Worm (Caenorhabditis elegans) whole organism, L3 larva: ENCODE measurements around the gene jkk-1.

Experiments used
- R02D3.7 ChIP-seq: fragments of 150-350 bp; optimal IDR thresholded peaks from 2 replicates; lab custom pipeline; 2014; ENCODE audit warnings: missing biosample characterization, missing genetic modification characterization
- ZK546.5 ChIP-seq: sonication (generic microtip); optimal IDR thresholded peaks from 2 replicates; lab custom pipeline; 2017; ENCODE audit warnings: missing biosample characterization, missing genetic modification characterization
- aly-2 ChIP-seq: fragments of 150-350 bp; optimal IDR thresholded peaks from 2 replicates; lab custom pipeline; 2014; ENCODE audit warnings: missing biosample characterization, missing genetic modification characterization
- ama-1 ChIP-seq: fragments of 150-350 bp; optimal IDR thresholded peaks from 2 replicates; lab custom pipeline; 2018
- ceh-16 ChIP-seq: sonication (generic microtip); optimal IDR thresholded peaks from 2 replicates; lab custom pipeline; 2017; ENCODE audit warnings: missing biosample characterization, missing genetic modification characterization
- ceh-82 ChIP-seq: fragments of 150-350 bp; optimal IDR thresholded peaks from 2 replicates; lab custom pipeline; 2014; ENCODE audit warnings: missing biosample characterization, missing genetic modification characterization
- ceh-9 ChIP-seq: sonication (generic microtip); optimal IDR thresholded peaks from 2 replicates; lab custom pipeline; 2018; ENCODE audit warnings: missing biosample characterization, missing genetic modification characterization
- daf-12 ChIP-seq: fragments of 150-350 bp; optimal IDR thresholded peaks from 2 replicates; lab custom pipeline; 2014; ENCODE audit warnings: missing biosample characterization, missing genetic modification reagents, missing genetic modification characterization
- egl-27 ChIP-seq: sonication (generic microtip); optimal IDR thresholded peaks from 4 replicates; lab custom pipeline; 2017; ENCODE audit warnings: missing biosample characterization, missing genetic modification reagents, missing genetic modification characterization
- egl-5 ChIP-seq: fragments of 150-350 bp; optimal IDR thresholded peaks from 2 replicates; lab custom pipeline; 2017; ENCODE audit warnings: missing biosample characterization, missing genetic modification reagents, missing genetic modification characterization, inconsistent platforms
- elt-2 ChIP-seq: sonication (generic microtip); optimal IDR thresholded peaks from 2 replicates; lab custom pipeline; 2016; ENCODE audit warnings: missing genetic modification reagents, mild to moderate bottlenecking, missing genetic modification characterization, missing compliant biosample characterization
- elt-3 ChIP-seq, 3 experiments: fragments of 150-350 bp in 1 of 3; sonication (generic microtip) in 2 of 3; optimal IDR thresholded peaks; 2 replicates in 2 of 3; 4 replicates in 1 of 3; lab custom pipeline; 2014 to 2017; ENCODE audit warnings: missing biosample characterization in 3 of 3, missing genetic modification characterization in 3 of 3
- eor-1 ChIP-seq, 2 experiments: fragments of 150-350 bp; optimal IDR thresholded peaks; 2 replicates each; lab custom pipeline; 2014 to 2018; ENCODE audit warnings: missing biosample characterization in 2 of 2, missing genetic modification characterization in 2 of 2
- fkh-10 ChIP-seq: sonication (generic microtip); optimal IDR thresholded peaks from 2 replicates; lab custom pipeline; 2017; ENCODE audit warnings: missing biosample characterization, missing genetic modification reagents, missing genetic modification characterization
- fkh-2 ChIP-seq: fragments of 150-350 bp; optimal IDR thresholded peaks from 2 replicates; lab custom pipeline; 2014; ENCODE audit warnings: missing biosample characterization, missing genetic modification reagents, missing genetic modification characterization
- fos-1 ChIP-seq: fragments of 150-350 bp; optimal IDR thresholded peaks from 2 replicates; lab custom pipeline; 2014; ENCODE audit warnings: missing biosample characterization, missing genetic modification characterization
- hmg-11 ChIP-seq: sonication (generic microtip); optimal IDR thresholded peaks from 2 replicates; lab custom pipeline; 2016; ENCODE audit warnings: missing genetic modification characterization, missing compliant biosample characterization
- jun-1 ChIP-seq: fragments of 150-350 bp; optimal IDR thresholded peaks from 2 replicates; lab custom pipeline; 2014; ENCODE audit warnings: missing biosample characterization, missing genetic modification reagents, missing genetic modification characterization
- lin-39 ChIP-seq: fragments of 150-350 bp; optimal IDR thresholded peaks from 2 replicates; lab custom pipeline; 2018; ENCODE audit warnings: missing biosample characterization, missing genetic modification reagents, missing genetic modification characterization
- lsy-12 ChIP-seq: sonication (generic microtip); optimal IDR thresholded peaks from 2 replicates; lab custom pipeline; 2016; ENCODE audit warnings: mild to moderate bottlenecking, missing genetic modification characterization, missing compliant biosample characterization
- mdl-1 ChIP-seq: fragments of 150-350 bp; optimal IDR thresholded peaks from 2 replicates; lab custom pipeline; 2014; ENCODE audit warnings: missing biosample characterization, missing genetic modification characterization
- mml-1 ChIP-seq: fragments of 150-350 bp; sonication (generic microtip); optimal IDR thresholded peaks from 3 replicates; lab custom pipeline; 2014; ENCODE audit warnings: missing biosample characterization, missing genetic modification characterization
- nfya-1 ChIP-seq: sonication (generic microtip); optimal IDR thresholded peaks from 2 replicates; lab custom pipeline; 2017; ENCODE audit warnings: missing genetic modification characterization, mild to moderate bottlenecking, missing compliant biosample characterization, antibody characterized with exemption, moderate library complexity; ENCODE audit not compliant: insufficient read depth
- nhr-11 ChIP-seq: fragments of 150-350 bp; optimal IDR thresholded peaks from 2 replicates; lab custom pipeline; 2014; ENCODE audit warnings: missing biosample characterization, missing genetic modification characterization
- nhr-12 ChIP-seq: fragments of 150-350 bp; optimal IDR thresholded peaks from 2 replicates; lab custom pipeline; 2014; ENCODE audit warnings: missing biosample characterization, missing genetic modification characterization
- nhr-23 ChIP-seq: fragments of 150-350 bp; optimal IDR thresholded peaks from 2 replicates; lab custom pipeline; 2014; ENCODE audit warnings: missing biosample characterization, missing genetic modification reagents, missing genetic modification characterization
- nhr-237 ChIP-seq: fragments of 150-350 bp; optimal IDR thresholded peaks from 2 replicates; lab custom pipeline; 2014; ENCODE audit warnings: missing biosample characterization, missing genetic modification characterization
- nhr-25 ChIP-seq: sonication (generic microtip); optimal IDR thresholded peaks from 2 replicates; lab custom pipeline; 2017; ENCODE audit warnings: missing biosample characterization, missing genetic modification characterization
- nhr-28 ChIP-seq: fragments of 150-350 bp; optimal IDR thresholded peaks from 2 replicates; lab custom pipeline; 2014; ENCODE audit warnings: missing biosample characterization, missing genetic modification characterization
- nhr-43 ChIP-seq: sonication (generic microtip); optimal IDR thresholded peaks from 2 replicates; lab custom pipeline; 2016; ENCODE audit warnings: mild to moderate bottlenecking, missing genetic modification characterization, missing compliant biosample characterization; ENCODE audit not compliant: poor library complexity, severe bottlenecking
- nhr-67 ChIP-seq: fragments of 150-350 bp; optimal IDR thresholded peaks from 2 replicates; lab custom pipeline; 2014; ENCODE audit warnings: missing biosample characterization, missing genetic modification characterization
- nhr-76 ChIP-seq: fragments of 150-350 bp; sonication (generic microtip); optimal IDR thresholded peaks from 5 replicates; lab custom pipeline; 2014; ENCODE audit warnings: missing biosample characterization, missing genetic modification characterization
- nhr-77 ChIP-seq: fragments of 150-350 bp; optimal IDR thresholded peaks from 2 replicates; lab custom pipeline; 2014; ENCODE audit warnings: missing biosample characterization, missing genetic modification characterization
- pha-4 ChIP-seq: fragments of 150-350 bp; optimal IDR thresholded peaks from 2 replicates; lab custom pipeline; 2014; ENCODE audit warnings: missing biosample characterization, missing genetic modification reagents, missing genetic modification characterization
- pqm-1 ChIP-seq: fragments of 150-350 bp; optimal IDR thresholded peaks from 2 replicates; lab custom pipeline; 2017; ENCODE audit warnings: missing biosample characterization, missing genetic modification characterization, inconsistent platforms
- sea-2 ChIP-seq: fragments of 150-350 bp; sonication (generic microtip); optimal IDR thresholded peaks from 4 replicates; lab custom pipeline; 2014; ENCODE audit warnings: missing biosample characterization, missing genetic modification reagents, missing genetic modification characterization
- skn-1 ChIP-seq: fragments of 150-350 bp; optimal IDR thresholded peaks from 2 replicates; lab custom pipeline; 2014; ENCODE audit warnings: missing biosample characterization, missing genetic modification characterization
- snpc-4 ChIP-seq: fragments of 150-350 bp; optimal IDR thresholded peaks from 2 replicates; lab custom pipeline; 2014; ENCODE audit warnings: missing biosample characterization, missing genetic modification characterization
- unc-39 ChIP-seq: sonication (generic microtip); optimal IDR thresholded peaks from 4 replicates; lab custom pipeline; 2017; ENCODE audit warnings: missing biosample characterization, missing genetic modification characterization
- unc-62 ChIP-seq: fragments of 150-350 bp; sonication (generic microtip); optimal IDR thresholded peaks from 4 replicates; lab custom pipeline; 2014; ENCODE audit warnings: missing biosample characterization, missing genetic modification reagents, missing genetic modification characterization
- zag-1 ChIP-seq: fragments of 150-350 bp; optimal IDR thresholded peaks from 2 replicates; lab custom pipeline; 2014; ENCODE audit warnings: missing biosample characterization, missing genetic modification characterization
- ztf-11 ChIP-seq: fragments of 150-350 bp; optimal IDR thresholded peaks from 2 replicates; lab custom pipeline; 2014; ENCODE audit warnings: missing biosample characterization, missing genetic modification characterization
- ztf-4 ChIP-seq: fragments of 150-350 bp; optimal IDR thresholded peaks from 2 replicates; lab custom pipeline; 2014; ENCODE audit warnings: missing biosample characterization, missing genetic modification characterization

The jkk-1 gene

DNA sequence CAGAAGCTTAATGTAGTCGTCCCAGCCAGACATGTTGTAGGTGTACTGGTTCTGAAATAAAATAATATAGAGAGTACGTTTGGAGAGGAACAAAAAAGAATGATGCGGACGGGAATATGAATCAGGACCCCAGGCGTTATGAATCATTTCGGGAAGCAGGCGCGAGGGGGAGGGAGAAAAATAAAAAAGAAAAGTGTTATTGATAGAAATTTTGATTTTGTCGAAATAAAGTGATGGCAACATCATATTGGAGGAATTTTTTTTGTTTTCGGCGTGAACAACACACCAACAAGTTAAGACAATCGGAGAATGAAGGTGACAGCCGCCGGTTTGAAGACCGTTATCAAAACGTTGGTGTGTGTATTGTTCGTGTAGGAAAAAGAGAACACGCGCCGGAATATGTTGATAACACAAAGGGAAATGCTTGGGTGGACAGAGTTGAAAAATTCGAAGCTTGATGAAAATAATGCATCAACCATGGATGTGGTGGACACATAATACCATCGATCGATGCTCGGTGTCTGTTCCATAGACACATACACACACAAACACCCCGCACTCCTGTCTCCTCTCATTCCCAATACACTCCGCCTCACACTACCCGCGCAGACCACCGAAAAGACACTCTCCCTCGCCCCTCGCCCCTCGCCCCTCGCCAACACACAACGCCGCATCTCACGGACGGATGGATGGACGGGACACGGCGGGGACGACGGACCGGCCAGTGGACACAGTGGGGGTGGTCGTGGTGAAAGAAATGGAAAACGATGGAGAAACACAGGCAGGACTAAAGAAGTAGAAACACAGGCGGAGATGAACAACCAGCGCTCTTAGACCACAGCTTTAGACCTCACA lies 14.0 kb upstream of the jkk-1 start, which contains the start of gene pfn-2:
pfn-2 (minus strand) TSS at position 51 of the 855 bp plus-strand sequence.
- TF ChIP-seq ztf-11 (tag; lab: Kevin White, UChicago) (no peak), hmg-11 (tag; lab: Kevin White, UChicago) (peak; percentile 50), ceh-82 (tag; lab: Kevin White, UChicago) (no peak), lsy-12 (tag; lab: Kevin White, UChicago) (no peak), fkh-2 (tag; lab: Kevin White, UChicago) (no peak), elt-2 (peak; percentile 63), egl-5 (tag; lab: Kevin White, UChicago) (no peak), nhr-23 (tag; lab: Kevin White, UChicago) (no peak), nhr-11 (tag; lab: Kevin White, UChicago) (no peak), nhr-77 (tag; lab: Kevin White, UChicago) (no peak), fos-1 (tag; lab: Kevin White, UChicago) (no peak), nhr-67 (tag; lab: Kevin White, UChicago) (no peak), nhr-28 (tag; lab: Kevin White, UChicago) (no peak), ceh-16 (tag; lab: Kevin White, UChicago) (no peak), sea-2 (no peak), lin-39 (tag; lab: Kevin White, UChicago) (peak; percentile 60), ama-1 (lab: Kevin White, UChicago) (no peak), R02D3.7 (tag; lab: Kevin White, UChicago) (no peak), mdl-1 (tag; lab: Kevin White, UChicago) (no peak), pha-4 (tag; lab: Kevin White, UChicago) (no peak), skn-1 (tag; lab: Kevin White, UChicago) (peak; percentile 7), nhr-76 (tag; lab: Kevin White, UChicago) (no peak), elt-3 (tag; optimal IDR thresholded peaks at IDR 0.05; lab: Kevin White, UChicago) (no peak), nhr-237 (tag; lab: Kevin White, UChicago) (no peak), nhr-12 (no peak), unc-39 (tag; lab: Kevin White, UChicago) (no peak), nhr-43 (no peak), aly-2 (no peak), ztf-4 (tag; lab: Kevin White, UChicago) (no peak), zag-1 (tag; lab: Kevin White, UChicago) (no peak), fkh-10 (no peak), pqm-1 (tag; lab: Kevin White, UChicago) (no peak), snpc-4 (tag; lab: Kevin White, UChicago) (no peak), mml-1 (tag; lab: Kevin White, UChicago) (no peak), nfya-1 (tag; lab: Kevin White, UChicago) (peak; percentile 40)
- TF ChIP-seq, all 47 proteins: peak for 5

- TF ChIP-seq ceh-16 (tag; lab: Kevin White, UChicago) (no peak), daf-12 (no peak), egl-5 (tag; lab: Kevin White, UChicago) (no peak), nhr-43 (no peak), skn-1 (tag; lab: Kevin White, UChicago) (peak; percentile 18), eor-1 (tag; optimal IDR thresholded peaks at IDR 0.05; lab: Kevin White, UChicago) (no peak), nhr-25 (tag; lab: Kevin White, UChicago) (peak; percentile 68), ztf-11 (tag; lab: Kevin White, UChicago) (no peak), jun-1 (tag; lab: Kevin White, UChicago) (peak; percentile 40), aly-2 (no peak), nhr-23 (tag; lab: Kevin White, UChicago) (no peak), ztf-4 (tag; lab: Kevin White, UChicago) (no peak), nhr-76 (tag; lab: Kevin White, UChicago) (no peak), lin-39 (tag; lab: Kevin White, UChicago) (peak; percentile 73), ZK546.5 (tag; lab: Kevin White, UChicago) (no peak), elt-2 (peak; percentile 81), mdl-1 (tag; lab: Kevin White, UChicago) (no peak), sea-2 (no peak), nhr-67 (tag; lab: Kevin White, UChicago) (no peak), fkh-10 (no peak), unc-39 (tag; lab: Kevin White, UChicago) (no peak), ceh-9 (tag; lab: Kevin White, UChicago) (no peak), nfya-1 (tag; lab: Kevin White, UChicago) (peak; percentile 4), lsy-12 (tag; lab: Kevin White, UChicago) (no peak), egl-27 (no peak), unc-62 (GFP tag; lab: Kevin White, UChicago) (no peak), R02D3.7 (tag; lab: Kevin White, UChicago) (no peak), pqm-1 (tag; lab: Kevin White, UChicago) (no peak), pha-4 (tag; lab: Kevin White, UChicago) (peak; percentile 76)
Observed at ce11 chrX:5355253-5355652, 13.0 kb upstream of the jkk-1 start.
